Worm (Caenorhabditis elegans) whole organism, early embryonic: ENCODE results near the gene F37H8.5.

Experiments used
- F13C5.2 ChIP-seq: sonication (generic microtip); optimal IDR thresholded peaks from 2 replicates; lab custom pipeline; 2017; ENCODE audit warnings: mild to moderate bottlenecking, missing genetic modification characterization, inconsistent platforms, missing compliant biosample characterization
- ama-1 ChIP-seq: fragments of 150-350 bp; optimal IDR thresholded peaks from 2 replicates; lab custom pipeline; 2014
- ceh-36 ChIP-seq: sonication (generic microtip); optimal IDR thresholded peaks from 2 replicates; lab custom pipeline; 2016; ENCODE audit warnings: missing genetic modification characterization, inconsistent platforms, missing compliant biosample characterization
- flt-1 ChIP-seq: fragments of 200-800 bp; sonication (Bioruptor generic); IDR thresholded peaks from 2 replicates; pipeline ENCODE4 v1.3.6; 2022; ENCODE audit warnings: missing genetic modification characterization, missing compliant biosample characterization
- pes-1 ChIP-seq: fragments of 200-800 bp; sonication (Bioruptor generic); IDR thresholded peaks from 2 replicates; pipeline ENCODE4 v1.3.6; 2022; ENCODE audit warnings: missing genetic modification reagents, missing genetic modification characterization, missing compliant biosample characterization
- sea-1 ChIP-seq: fragments of 200-800 bp; sonication (Bioruptor generic); conservative IDR thresholded peaks from 2 replicates; pipeline ENCODE4 v1.3.6; 2022; ENCODE audit warnings: missing genetic modification characterization, missing compliant biosample characterization
- tra-4 ChIP-seq: sonication (generic microtip); optimal IDR thresholded peaks from 2 replicates; lab custom pipeline; 2017; ENCODE audit warnings: missing genetic modification characterization, missing compliant biosample characterization

DNA sequence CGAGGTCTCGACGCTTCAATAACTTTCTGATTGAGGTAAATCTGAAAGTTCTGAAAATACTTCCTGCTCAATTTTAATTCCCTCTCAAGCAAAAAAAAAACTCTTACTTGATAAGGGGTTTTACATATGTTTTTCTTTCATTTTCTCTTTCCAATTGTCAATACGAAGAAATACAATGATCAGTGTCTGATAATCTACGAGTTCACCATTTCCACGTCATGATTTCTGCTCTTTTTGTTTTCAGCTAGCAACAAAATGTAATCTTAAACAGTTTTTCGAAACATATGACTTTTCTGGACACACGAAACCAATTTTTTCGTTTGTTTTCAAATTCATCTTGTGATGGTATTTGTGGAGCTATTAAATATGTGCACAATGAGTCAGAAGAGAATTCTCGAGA is 31.8 kb upstream of the F37H8.5 start:
- no peak for TF ChIP-seq sea-1
- TF ChIP-seq ama-1, result no peak
- TF ChIP-seq tra-4 (tag; lab: Kevin White, UChicago), result no peak
- TF ChIP-seq pes-1, result no peak
- no peak for TF ChIP-seq ceh-36 (tag; lab: Kevin White, UChicago)
- TF ChIP-seq flt-1, result no peak
- no peak for TF ChIP-seq F13C5.2 (tag; lab: Kevin White, UChicago)
